Fruit fly (Drosophila melanogaster) whole organism, adult: ENCODE measurements around the gene TwdlV.

Source experiments
- CG1620 ChIP-seq: fragments of 200-800 bp; sonication (Bioruptor generic); optimal IDR thresholded peaks from 2 replicates; lab custom pipeline; 2016; ENCODE audit warnings: missing biosample characterization, missing genetic modification characterization
- CG7045 ChIP-seq: fragments of 200-800 bp; sonication (Bioruptor generic); optimal IDR thresholded peaks from 2 replicates; lab custom pipeline; 2017; ENCODE audit warnings: missing biosample characterization, mild to moderate bottlenecking, missing genetic modification characterization
- Clk ChIP-seq: fragments of 200-800 bp; sonication (Bioruptor generic); optimal IDR thresholded peaks from 2 replicates; lab custom pipeline; 2017; ENCODE audit warnings: missing biosample characterization, missing genetic modification characterization
- Hr96 ChIP-seq: fragments of 200-800 bp; sonication (Bioruptor generic); optimal IDR thresholded peaks from 2 replicates; lab custom pipeline; 2016; ENCODE audit warnings: missing biosample characterization, missing genetic modification characterization
- cic ChIP-seq: fragments of 200-800 bp; sonication (Bioruptor generic); optimal IDR thresholded peaks from 2 replicates; lab custom pipeline; 2017; ENCODE audit warnings: missing biosample characterization, mild to moderate bottlenecking, missing genetic modification characterization, moderate library complexity
- cnc ChIP-seq, 2 experiments: fragments of >200 bp; optimal IDR thresholded peaks; 2 replicates each; lab custom pipeline; 2017
- kay ChIP-seq: fragments of 200-800 bp; sonication (Bioruptor generic); peaks from one replicate; lab custom pipeline; 2016; ENCODE audit warnings: missing biosample characterization, missing genetic modification characterization, borderline replicate concordance
- tj ChIP-seq: fragments of 200-800 bp; sonication (Bioruptor generic); optimal IDR thresholded peaks from 3 replicates; lab custom pipeline; 2017; ENCODE audit warnings: missing biosample characterization, mild to moderate bottlenecking, missing genetic modification characterization, moderate library complexity

DNA sequence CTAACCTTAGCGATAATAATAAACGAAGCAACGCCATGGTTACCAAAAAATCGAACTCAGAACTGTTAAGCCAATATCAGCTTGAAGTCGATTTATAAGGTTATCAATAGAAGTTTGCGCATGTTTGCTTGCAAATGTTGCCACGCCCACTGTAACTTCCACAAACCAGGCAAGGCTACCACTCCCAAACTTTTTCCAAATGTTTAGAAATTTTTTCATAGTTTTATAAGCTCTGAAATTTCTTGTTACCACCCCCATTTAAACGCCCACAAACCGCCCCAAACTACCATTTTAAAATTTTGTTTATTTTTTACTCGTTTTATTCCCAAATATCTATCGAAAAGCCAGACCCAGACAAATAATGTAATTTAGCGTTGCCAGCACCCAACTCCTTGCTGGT is 23.3 kb downstream of the TwdlV start, which contains the start of gene flip:
- TF ChIP-seq Clk (GFP tag; lab: Kevin White, UChicago) (no peak), tj (GFP tag; lab: Kevin White, UChicago) (no peak), CG1620 (no peak), Hr96 (GFP tag; lab: Kevin White, UChicago) (no peak), kay (no peak), CG7045 (GFP tag; lab: Kevin White, UChicago) (no peak), cic (GFP tag; lab: Kevin White, UChicago) (no peak), cnc (optimal IDR thresholded peaks at IDR 0.05; lab: Kevin White, UChicago) (no peak)
